Worm (Caenorhabditis elegans): Measurements from ENCODE around the gene grd-5.
A peak's percentile ranks its signal among the peaks of the same experiment; 100 is the strongest.

The grd-5 gene

DNA sequence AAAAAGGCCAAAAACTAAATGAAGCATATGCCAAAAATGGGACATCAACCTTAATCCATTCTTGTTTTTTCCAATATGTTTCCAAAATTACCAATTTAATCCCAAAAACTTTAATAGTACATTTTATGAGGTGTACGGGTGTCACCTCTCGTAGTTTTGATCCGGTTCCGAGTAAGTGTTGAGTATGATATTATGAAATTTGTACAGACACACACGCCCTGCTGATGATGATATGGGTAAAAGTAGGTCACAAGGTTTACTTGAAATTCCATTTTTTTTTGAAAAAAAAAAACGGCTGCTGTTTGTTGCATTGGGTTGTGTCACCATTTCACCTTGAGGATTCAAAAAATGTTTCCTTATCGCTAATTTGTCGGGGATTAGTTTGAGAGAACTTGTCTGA, 39.1 kb downstream of the grd-5 start:
- TF ChIP-seq ceh-83 (GFP tag; optimal IDR thresholded peaks at IDR 0.05) = no peak
- no peak for TF ChIP-seq hlh-1 (tag; optimal IDR thresholded peaks at IDR 0.05)
- TF ChIP-seq elt-1 (tag; optimal IDR thresholded peaks at IDR 0.05; ENCODE audit: borderline replicate concordance, insufficient read depth) = no peak
- TF ChIP-seq unc-39 (tag; optimal IDR thresholded peaks at IDR 0.05) = no peak
- no peak for TF ChIP-seq elt-3 (tag; optimal IDR thresholded peaks at IDR 0.05)
- no peak for TF ChIP-seq bed-3 (GFP tag; optimal IDR thresholded peaks at IDR 0.05)
- no peak for TF ChIP-seq unc-120 (tag; optimal IDR thresholded peaks at IDR 0.05; ENCODE audit: poor library complexity, severe bottlenecking)
- TF ChIP-seq sptf-1 (tag; optimal IDR thresholded peaks at IDR 0.05) = no peak
- no peak for TF ChIP-seq nhr-12 (tag; optimal IDR thresholded peaks at IDR 0.05)
- no peak for TF ChIP-seq lsy-2 (tag; optimal IDR thresholded peaks at IDR 0.05)
- TF ChIP-seq nhr-2 (tag; optimal IDR thresholded peaks at IDR 0.05) = no peak
- no peak for TF ChIP-seq M03D4.4 (tag; optimal IDR thresholded peaks at IDR 0.05)
- TF ChIP-seq mep-1 (tag; optimal IDR thresholded peaks at IDR 0.05) = no peak
- TF ChIP-seq zip-8 (tag; optimal IDR thresholded peaks at IDR 0.05) = no peak
- TF ChIP-seq snpc-4 (tag; optimal IDR thresholded peaks at IDR 0.05) = no peak
- TF ChIP-seq nhr-237 (tag; optimal IDR thresholded peaks at IDR 0.05) = no peak
- TF ChIP-seq ces-1 (GFP tag; optimal IDR thresholded peaks at IDR 0.05) = no peak
- TF ChIP-seq lin-32 (GFP tag; optimal IDR thresholded peaks at IDR 0.05) = no peak
- no peak for TF ChIP-seq nhr-28 (tag; optimal IDR thresholded peaks at IDR 0.05)

DNA sequence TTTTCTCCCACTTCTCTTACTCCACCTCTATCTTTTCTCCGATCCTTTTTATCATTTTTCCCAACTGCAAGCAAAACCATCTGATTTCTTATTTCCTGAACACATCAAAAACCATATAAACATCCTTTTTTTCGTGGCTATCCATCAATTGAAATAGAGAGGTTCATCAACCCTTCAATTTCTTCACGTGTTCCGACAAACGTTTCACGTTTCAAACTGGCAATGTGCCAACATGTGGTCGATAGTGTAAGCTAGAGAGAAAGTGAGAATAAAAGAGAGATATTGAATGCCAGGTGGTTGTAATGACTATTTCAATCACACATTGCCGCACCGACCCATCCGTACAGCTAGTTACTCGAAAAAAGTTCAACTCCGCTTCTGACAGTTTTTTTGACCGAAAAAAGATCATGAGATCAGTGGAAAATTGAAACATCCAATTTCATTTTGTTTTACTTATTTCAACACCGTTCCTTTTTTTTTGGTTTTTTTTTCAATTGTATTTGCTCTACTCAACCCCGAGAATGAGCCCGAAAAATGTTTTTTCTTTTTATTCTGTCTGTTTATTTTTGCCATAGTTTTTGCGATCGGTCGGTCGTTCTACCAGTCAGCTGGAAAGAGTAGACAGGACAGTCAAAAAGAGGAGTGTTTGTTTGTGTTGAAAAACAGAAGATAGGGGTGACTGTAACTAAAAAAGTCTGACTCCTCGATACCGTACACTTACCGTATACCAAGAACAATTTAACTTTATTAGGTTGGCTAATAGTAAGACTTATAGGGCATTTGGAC, 39.9 kb downstream of the grd-5 start:
- TF ChIP-seq unc-62 (GFP tag; optimal IDR thresholded peaks at IDR 0.05) = peak; percentile 70
- peak; percentile 55 for TF ChIP-seq unc-120 (tag; optimal IDR thresholded peaks at IDR 0.05; ENCODE audit: poor library complexity, severe bottlenecking)
- no peak for TF ChIP-seq nhr-28 (tag; optimal IDR thresholded peaks at IDR 0.05)
- TF ChIP-seq bed-3 (GFP tag; optimal IDR thresholded peaks at IDR 0.05) = no peak
- no peak for TF ChIP-seq lin-13 (tag; optimal IDR thresholded peaks at IDR 0.05)
- peak; percentile 96 for TF ChIP-seq hlh-1 (tag; optimal IDR thresholded peaks at IDR 0.05)
- no peak for TF ChIP-seq pha-4 (tag; optimal IDR thresholded peaks at IDR 0.05)
- no peak for TF ChIP-seq nhr-76 (tag; optimal IDR thresholded peaks at IDR 0.05)
- TF ChIP-seq unc-39 (tag; optimal IDR thresholded peaks at IDR 0.05) = no peak

DNA sequence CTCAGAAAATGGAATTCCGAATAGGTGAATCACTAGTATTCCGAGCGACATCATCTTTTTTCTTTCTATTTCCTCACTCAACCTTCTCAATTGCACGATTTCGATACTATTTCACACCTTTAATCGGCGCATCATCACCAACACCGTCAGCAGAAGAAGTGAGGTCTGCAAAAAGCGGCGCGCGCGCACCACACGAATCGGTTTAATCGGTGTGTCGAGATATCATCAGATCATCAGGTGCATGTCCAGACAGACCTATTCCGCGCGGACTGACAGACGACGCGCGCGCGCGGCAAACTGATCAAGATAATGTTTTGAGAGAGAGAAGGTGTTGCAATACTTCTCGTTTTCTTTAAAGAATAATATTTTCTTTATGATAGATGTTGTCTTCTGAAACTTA, 41.6 kb downstream of the grd-5 start:
- TF ChIP-seq ceh-39 (tag; optimal IDR thresholded peaks at IDR 0.05) (no peak), mls-2 (tag; optimal IDR thresholded peaks at IDR 0.05) (no peak), unc-62 (GFP tag; optimal IDR thresholded peaks at IDR 0.05) (peak; percentile 32), ham-2 (GFP tag; optimal IDR thresholded peaks at IDR 0.05) (peak; percentile 59), elt-1 (tag; optimal IDR thresholded peaks at IDR 0.05; ENCODE audit: borderline replicate concordance, insufficient read depth) (peak; percentile 96), ces-1 (GFP tag; optimal IDR thresholded peaks at IDR 0.05) (no peak)

DNA sequence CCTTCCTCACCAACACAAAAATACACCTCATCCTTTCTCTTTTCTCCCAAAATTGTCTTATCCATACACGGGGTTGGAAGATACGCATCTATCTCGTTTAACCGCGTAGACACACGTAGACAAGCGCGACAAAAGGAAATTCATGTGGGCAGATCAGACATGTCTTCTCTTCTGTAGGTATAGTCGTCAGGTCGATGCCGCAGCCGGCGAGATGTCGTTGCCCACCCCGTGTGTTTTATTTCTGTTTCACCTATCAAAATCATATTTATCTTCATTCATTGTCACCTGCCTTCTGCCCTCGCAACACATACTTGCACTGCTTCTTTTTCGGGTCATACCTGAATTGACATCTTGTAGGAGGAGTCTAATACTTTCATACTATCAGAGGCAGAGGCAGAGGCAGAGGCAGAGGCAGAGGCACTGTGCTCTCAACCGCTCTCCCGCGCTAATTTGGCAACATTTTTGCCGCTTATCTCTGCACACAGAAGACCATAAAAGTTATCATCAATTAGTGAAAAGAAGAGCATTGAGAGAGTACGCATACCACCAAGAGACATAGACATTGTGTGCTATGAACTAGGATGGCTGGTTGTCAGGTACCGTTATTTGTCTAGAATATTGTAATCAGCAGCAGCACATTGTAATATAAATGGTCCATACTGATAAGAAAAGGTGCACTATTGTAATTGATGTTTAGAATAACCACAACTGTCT, 42.6 kb downstream of the grd-5 start:
- TF ChIP-seq hlh-1 (tag; optimal IDR thresholded peaks at IDR 0.05) (no peak), elt-1 (tag; optimal IDR thresholded peaks at IDR 0.05; ENCODE audit: borderline replicate concordance, insufficient read depth) (peak; percentile 60)

DNA sequence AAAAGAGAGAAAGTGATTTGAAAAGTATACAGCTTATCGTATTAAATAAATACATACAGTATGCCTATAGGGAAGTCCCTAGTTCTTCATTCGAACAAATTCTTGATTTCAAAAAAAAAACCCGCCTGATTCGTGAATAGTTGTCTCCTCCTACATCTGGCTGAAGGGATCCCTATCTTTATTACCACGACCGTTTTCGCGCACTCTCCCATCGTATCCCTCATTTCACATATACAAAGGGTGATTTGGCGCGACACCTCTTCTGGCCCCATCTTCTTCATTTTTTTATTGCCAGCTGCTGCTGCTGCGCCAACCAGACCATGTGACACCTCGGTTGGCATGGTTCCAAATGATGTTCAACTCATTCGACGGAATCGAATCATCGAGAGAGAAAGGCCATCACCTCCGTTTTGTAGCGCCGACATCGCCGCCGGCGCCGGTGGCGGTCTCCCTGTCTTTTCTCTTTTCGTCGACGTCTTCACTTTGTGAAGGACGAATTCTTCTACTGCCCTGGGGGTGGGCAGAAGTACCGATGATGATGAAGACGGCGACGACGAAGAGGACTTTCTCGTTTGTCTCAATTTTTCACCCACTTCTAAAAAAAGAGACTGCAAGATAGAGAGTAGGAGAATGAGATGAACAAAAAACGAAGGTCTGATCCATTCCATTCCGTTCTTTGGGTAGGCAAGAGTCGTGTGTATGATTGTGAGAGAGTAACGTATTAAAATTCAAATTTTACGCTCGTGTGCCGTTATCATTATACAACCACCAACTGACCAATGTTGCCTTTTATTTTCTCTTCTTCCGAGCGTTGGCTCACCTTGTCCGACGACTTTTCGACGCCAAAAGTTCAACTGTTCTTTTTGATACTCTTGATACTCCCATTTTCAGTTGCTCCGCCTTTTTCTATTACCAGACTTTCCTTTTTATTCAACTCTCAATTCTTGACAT, 43.5 kb downstream of the grd-5 start:
- TF ChIP-seq ceh-39 (tag; optimal IDR thresholded peaks at IDR 0.05) = no peak
- no peak for TF ChIP-seq cnd-1 (tag; optimal IDR thresholded peaks at IDR 0.05)
- no peak for TF ChIP-seq elt-1 (tag; optimal IDR thresholded peaks at IDR 0.05; ENCODE audit: borderline replicate concordance, insufficient read depth)
- TF ChIP-seq nhr-12 (tag; optimal IDR thresholded peaks at IDR 0.05) = no peak
- TF ChIP-seq nhr-237 (tag; optimal IDR thresholded peaks at IDR 0.05) = no peak
- TF ChIP-seq drap-1 (GFP tag; optimal IDR thresholded peaks at IDR 0.05) = no peak
- TF ChIP-seq sem-2 (GFP tag; optimal IDR thresholded peaks at IDR 0.05) = no peak
- no peak for TF ChIP-seq lsy-2 (tag; optimal IDR thresholded peaks at IDR 0.05)

Measured in whole organism, mixed stage, embryonic.